Worm (Caenorhabditis elegans) whole organism, L1 larva: ENCODE data around the gene sip-1.

Source experiments
- C04F5.9 ChIP-seq: sonication (generic microtip); optimal IDR thresholded peaks from 2 replicates; lab custom pipeline; 2016; ENCODE audit warnings: missing genetic modification characterization, missing compliant biosample characterization
- aly-2 ChIP-seq: fragments of 150-350 bp; optimal IDR thresholded peaks from 2 replicates; lab custom pipeline; 2014; ENCODE audit warnings: missing biosample characterization, missing genetic modification characterization
- blmp-1 ChIP-seq: fragments of 150-350 bp; optimal IDR thresholded peaks from 2 replicates; lab custom pipeline; 2014; ENCODE audit warnings: missing biosample characterization, missing genetic modification characterization
- ceh-63 ChIP-seq: fragments of 200-800 bp; sonication (Bioruptor generic); optimal IDR thresholded peaks from 2 replicates; lab custom pipeline; 2018; ENCODE audit warnings: mild to moderate bottlenecking, missing genetic modification characterization, missing compliant biosample characterization
- ceh-82 ChIP-seq, 3 experiments: fragments of 150-350 bp in 1 of 3; sonication (generic microtip) in 2 of 3; optimal IDR thresholded peaks; 2 replicates each; lab custom pipeline; 2014 to 2017; ENCODE audit warnings: missing biosample characterization in 3 of 3, missing genetic modification characterization in 3 of 3
- ceh-88 ChIP-seq: fragments of 200-800 bp; sonication (Bioruptor generic); IDR thresholded peaks from 2 replicates; pipeline ENCODE4 v1.3.6; 2022; ENCODE audit warnings: missing genetic modification characterization, missing compliant biosample characterization
- ceh-90 ChIP-seq: sonication (generic microtip); optimal IDR thresholded peaks from 2 replicates; lab custom pipeline; 2016; ENCODE audit warnings: missing genetic modification characterization, missing compliant biosample characterization
- egl-27 ChIP-seq, 2 experiments: fragments of 150-350 bp in 1 of 2; sonication (generic microtip); optimal IDR thresholded peaks; 3 replicates each; lab custom pipeline; 2017 to 2018; ENCODE audit warnings: missing biosample characterization in 2 of 2, missing genetic modification characterization in 2 of 2, missing genetic modification reagents in 2 of 2
- elt-2 ChIP-seq: sonication (generic microtip); optimal IDR thresholded peaks from 2 replicates; lab custom pipeline; 2016; ENCODE audit warnings: missing genetic modification characterization, mild to moderate bottlenecking, inconsistent platforms, missing compliant biosample characterization, missing genetic modification reagents
- fkh-10 ChIP-seq: sonication (generic microtip); optimal IDR thresholded peaks from 2 replicates; lab custom pipeline; 2017; ENCODE audit warnings: missing biosample characterization, missing genetic modification reagents, missing genetic modification characterization
- fkh-8 ChIP-seq: sonication (generic microtip); optimal IDR thresholded peaks from 2 replicates; lab custom pipeline; 2016; ENCODE audit warnings: mild to moderate bottlenecking, missing genetic modification characterization, missing compliant biosample characterization
- fos-1 ChIP-seq: fragments of 150-350 bp; optimal IDR thresholded peaks from 2 replicates; lab custom pipeline; 2014; ENCODE audit warnings: missing biosample characterization, missing genetic modification characterization
- hlh-17 ChIP-seq: fragments of 200-800 bp; sonication (Bioruptor generic); optimal IDR thresholded peaks from 2 replicates; lab custom pipeline; 2018; ENCODE audit warnings: missing genetic modification characterization, mild to moderate bottlenecking, missing compliant biosample characterization, moderate library complexity, borderline replicate concordance
- hlh-4 ChIP-seq: sonication (generic microtip); optimal IDR thresholded peaks from 2 replicates; lab custom pipeline; 2016; ENCODE audit warnings: mild to moderate bottlenecking, missing genetic modification characterization, missing compliant biosample characterization
- irx-1 ChIP-seq: sonication (generic microtip); optimal IDR thresholded peaks from 2 replicates; lab custom pipeline; 2016; ENCODE audit warnings: missing genetic modification characterization, missing compliant biosample characterization
- lin-13 ChIP-seq: fragments of 150-350 bp; optimal IDR thresholded peaks from 2 replicates; lab custom pipeline; 2014; ENCODE audit warnings: missing biosample characterization, missing genetic modification reagents, missing genetic modification characterization
- mab-9 ChIP-seq: fragments of 200-800 bp; sonication (Bioruptor generic); IDR thresholded peaks from 2 replicates; pipeline ENCODE4 v1.3.6; 2022; ENCODE audit warnings: missing genetic modification reagents, missing genetic modification characterization, missing compliant biosample characterization
- mep-1 ChIP-seq: fragments of 150-350 bp; optimal IDR thresholded peaks from 2 replicates; lab custom pipeline; 2014; ENCODE audit warnings: missing biosample characterization, missing genetic modification characterization
- nhr-19 ChIP-seq: fragments of 200-800 bp; sonication (Bioruptor generic); conservative IDR thresholded peaks from 2 replicates; pipeline ENCODE4 v1.3.6; 2022; ENCODE audit warnings: missing genetic modification characterization, missing compliant biosample characterization
- nhr-28 ChIP-seq: fragments of 150-350 bp; optimal IDR thresholded peaks from 2 replicates; lab custom pipeline; 2014; ENCODE audit warnings: missing biosample characterization, missing genetic modification characterization
- nhr-47 ChIP-seq: sonication (generic microtip); optimal IDR thresholded peaks from 2 replicates; lab custom pipeline; 2016; ENCODE audit warnings: mild to moderate bottlenecking, missing genetic modification characterization, moderate library complexity, missing compliant biosample characterization
- nhr-84 ChIP-seq: sonication (generic microtip); optimal IDR thresholded peaks from 2 replicates; lab custom pipeline; 2017; ENCODE audit warnings: missing biosample characterization, missing genetic modification characterization
- nhr-90 ChIP-seq: sonication (generic microtip); optimal IDR thresholded peaks from 2 replicates; lab custom pipeline; 2016; ENCODE audit warnings: mild to moderate bottlenecking, missing genetic modification characterization, missing compliant biosample characterization; ENCODE audit not compliant: poor library complexity
- pag-3 ChIP-seq: sonication (generic microtip); optimal IDR thresholded peaks from 2 replicates; lab custom pipeline; 2017; ENCODE audit warnings: missing genetic modification characterization, mild to moderate bottlenecking, missing compliant biosample characterization, antibody characterized with exemption, borderline replicate concordance; ENCODE audit not compliant: insufficient read depth
- pqm-1 ChIP-seq: sonication (generic microtip); optimal IDR thresholded peaks from 3 replicates; lab custom pipeline; 2017; ENCODE audit warnings: missing biosample characterization, missing genetic modification characterization
- rnt-1 ChIP-seq: sonication (generic microtip); optimal IDR thresholded peaks from 2 replicates; lab custom pipeline; 2016; ENCODE audit warnings: mild to moderate bottlenecking, missing genetic modification characterization, moderate library complexity, missing compliant biosample characterization
- skn-1 ChIP-seq: fragments of 150-350 bp; optimal IDR thresholded peaks from 2 replicates; lab custom pipeline; 2014; ENCODE audit warnings: missing biosample characterization, missing genetic modification characterization
- snpc-4 ChIP-seq: fragments of 150-350 bp; optimal IDR thresholded peaks from 2 replicates; lab custom pipeline; 2014; ENCODE audit warnings: missing biosample characterization, missing genetic modification characterization
- tbx-2 ChIP-seq: sonication (generic microtip); optimal IDR thresholded peaks from 2 replicates; lab custom pipeline; 2016; ENCODE audit warnings: missing genetic modification characterization, missing compliant biosample characterization
- unc-130 ChIP-seq: fragments of 150-350 bp; optimal IDR thresholded peaks from 2 replicates; lab custom pipeline; 2017; ENCODE audit warnings: missing biosample characterization, missing genetic modification characterization, inconsistent platforms
- unc-30 ChIP-seq: sonication (generic microtip); optimal IDR thresholded peaks from 2 replicates; lab custom pipeline; 2017; ENCODE audit warnings: missing biosample characterization, missing genetic modification characterization
- unc-86 ChIP-seq: sonication (generic microtip); optimal IDR thresholded peaks from 2 replicates; lab custom pipeline; 2016; ENCODE audit warnings: missing genetic modification characterization, missing compliant biosample characterization
- vab-15 ChIP-seq: sonication (generic microtip); optimal IDR thresholded peaks from 2 replicates; lab custom pipeline; 2017; ENCODE audit warnings: missing genotype, mild to moderate bottlenecking, missing genetic modification characterization, missing compliant biosample characterization

Gene sip-1

DNA sequence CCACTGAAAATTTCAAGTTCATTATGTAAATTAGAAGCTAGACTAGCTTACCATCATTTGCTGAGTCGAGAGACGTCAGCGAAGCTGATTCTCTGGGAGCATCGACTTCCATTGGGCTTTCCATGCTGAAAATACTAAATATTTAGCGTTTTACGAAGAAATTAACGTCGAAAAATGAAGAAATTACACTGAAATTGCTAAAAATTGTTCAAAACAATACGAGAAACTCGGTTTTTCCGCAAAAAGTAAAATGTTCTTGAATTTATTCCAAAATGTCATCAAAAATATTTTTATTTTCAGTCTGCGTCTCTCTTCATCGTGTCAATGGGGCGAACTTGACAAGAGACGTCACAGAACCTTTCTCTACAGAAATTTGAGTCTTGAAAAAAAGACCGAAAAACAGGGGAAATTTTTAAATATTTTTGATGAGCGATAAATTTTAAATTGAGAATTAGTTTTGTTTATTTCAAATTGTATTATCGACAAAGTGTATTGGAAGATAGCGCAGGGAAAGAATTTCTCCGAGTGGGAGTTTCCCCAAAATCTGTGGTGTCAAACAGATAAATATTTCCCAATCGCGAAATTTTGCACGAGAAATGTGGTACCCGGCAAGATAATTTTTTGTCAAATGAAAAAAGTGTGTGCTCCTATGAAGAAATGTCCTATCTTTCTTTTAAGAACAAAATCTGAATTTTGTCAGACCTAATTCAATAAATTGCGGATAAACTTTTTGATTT lies 46.0 kb downstream of the sip-1 start, which contains the start of gene ecps-1 (continued):
- TF ChIP-seq fkh-8 (tag; lab: Kevin White, UChicago), result peak; percentile 95
- peak; percentile 89 for TF ChIP-seq nhr-19 (GFP tag; lab: Robert Waterston, UW)
- peak; percentile 83 for TF ChIP-seq lin-13 (GFP tag; lab: Kevin White, UChicago)
- TF ChIP-seq blmp-1, result no peak
- TF ChIP-seq C04F5.9 (tag; lab: Kevin White, UChicago), result peak; percentile 81
- TF ChIP-seq ceh-82 (tag; optimal IDR thresholded peaks at IDR 0.05; lab: Kevin White, UChicago), result peak; percentile 80 to 92 (median 90)
- peak; percentile 76 for TF ChIP-seq irx-1 (tag; lab: Kevin White, UChicago)
- no peak for TF ChIP-seq pag-3 (tag; lab: Kevin White, UChicago)
- TF ChIP-seq nhr-84 (tag; lab: Kevin White, UChicago), result no peak
- no peak for TF ChIP-seq unc-30
- TF ChIP-seq vab-15, result peak; percentile 1
- no peak for TF ChIP-seq hlh-17 (GFP tag; lab: Kevin White, UChicago)
- TF ChIP-seq mep-1 (tag; lab: Kevin White, UChicago), result peak; percentile 96
- peak; percentile 78 for TF ChIP-seq fkh-10 (GFP tag; lab: Kevin White, UChicago)
- peak; percentile 98 for TF ChIP-seq rnt-1 (tag; lab: Kevin White, UChicago)
- no peak for TF ChIP-seq hlh-4
- TF ChIP-seq snpc-4 (tag; lab: Kevin White, UChicago), result peak; percentile 50
- peak; percentile 87 for TF ChIP-seq unc-86 (tag; lab: Kevin White, UChicago)
- TF ChIP-seq nhr-90, result peak; percentile 96
- TF ChIP-seq egl-27 (tag; optimal IDR thresholded peaks at IDR 0.05; lab: Kevin White, UChicago), result peak in 1 of 2 experiments; percentile 22
- TF ChIP-seq elt-2 (tag; lab: Kevin White, UChicago), result peak; percentile 61
- no peak for TF ChIP-seq nhr-28 (tag; lab: Kevin White, UChicago)
- peak; percentile 0 for TF ChIP-seq unc-130 (tag; lab: Kevin White, UChicago)
- TF ChIP-seq fos-1, result peak; percentile 88
- peak; percentile 90 for TF ChIP-seq ceh-88 (GFP tag; lab: Robert Waterston, UW)
- TF ChIP-seq ceh-63 (GFP tag; lab: Kevin White, UChicago), result peak; percentile 91
- TF ChIP-seq nhr-47 (tag; lab: Kevin White, UChicago), result peak; percentile 94
- peak; percentile 82 for TF ChIP-seq mab-9
- peak; percentile 77 for TF ChIP-seq ceh-90 (tag; lab: Kevin White, UChicago)
- TF ChIP-seq pqm-1 (tag; lab: Kevin White, UChicago), result peak; percentile 72
- TF ChIP-seq tbx-2 (tag; lab: Kevin White, UChicago), result peak; percentile 92
- peak; percentile 98 for TF ChIP-seq skn-1
- peak; percentile 89 for TF ChIP-seq aly-2
